Fruit fly (Drosophila melanogaster): Measurements from ENCODE around the gene CG15537.

The CG15537 gene

dm6 chr3R:30465775-30466494 is 22.5 kb upstream of the CG15537 start, which contains the start of gene PH4alphaEFB:
Gene PH4alphaEFB (plus strand): TSS chr3R:30466050.
- TF ChIP-seq ss (GFP tag; optimal IDR thresholded peaks at IDR 0.05) (peak; percentile 30 to 49), CG10669 (GFP tag; optimal IDR thresholded peaks at IDR 0.05) (no peak), fd59A (GFP tag; optimal IDR thresholded peaks at IDR 0.05) (no peak), lz (GFP tag; optimal IDR thresholded peaks at IDR 0.05) (no peak), dsx (GFP tag; optimal IDR thresholded peaks at IDR 0.05; ENCODE audit: poor library complexity, severe bottlenecking) (peak; percentile 62), CG7368 (GFP tag; optimal IDR thresholded peaks at IDR 0.05) (no peak), Blimp-1 (GFP tag; optimal IDR thresholded peaks at IDR 0.05) (no peak), Eip93F (GFP tag; optimal IDR thresholded peaks at IDR 0.05) (no peak), Hr4 (GFP tag; optimal IDR thresholded peaks at IDR 0.05) (no peak), Smox (GFP tag; optimal IDR thresholded peaks at IDR 0.05) (no peak), Sox14 (GFP tag; optimal IDR thresholded peaks at IDR 0.05) (peak; percentile 37), CG6163 (GFP tag; IDR thresholded peaks at IDR 0.05) (peak; percentile 11; the same call in 1 of the 3 replicates), CG4318 (GFP tag; optimal IDR thresholded peaks at IDR 0.05) (no peak), CG6792 (GFP tag; optimal IDR thresholded peaks at IDR 0.05) (no peak), CG15336 (GFP tag; IDR thresholded peaks at IDR 0.05) (no peak), vri (GFP tag; optimal IDR thresholded peaks at IDR 0.05) (no peak), Hr39 (GFP tag; optimal IDR thresholded peaks at IDR 0.05) (no peak), svp (GFP tag) (no peak), CG11902 (GFP tag; optimal IDR thresholded peaks at IDR 0.05) (no peak), Ets96B (tag; optimal IDR thresholded peaks at IDR 0.05) (no peak), Sox102F (GFP tag; optimal IDR thresholded peaks at IDR 0.05) (no peak), cyc (GFP tag; optimal IDR thresholded peaks at IDR 0.05) (no peak), CG8632 (GFP tag; optimal IDR thresholded peaks at IDR 0.05) (no peak), CG6854 (GFP tag; optimal IDR thresholded peaks at IDR 0.05) (peak; percentile 11), CG1621 (tag; optimal IDR thresholded peaks at IDR 0.05) (no peak), CG11762 (GFP tag; optimal IDR thresholded peaks at IDR 0.05; ENCODE audit: insufficient read depth) (no peak), fd85E (GFP tag; optimal IDR thresholded peaks at IDR 0.05) (peak; percentile 15), acj6 (GFP tag; optimal IDR thresholded peaks at IDR 0.05) (no peak), fkh (GFP tag; optimal IDR thresholded peaks at IDR 0.05) (peak; percentile 49), Eip78C (GFP tag) (peak; percentile 62), CG9139 (GFP tag; optimal IDR thresholded peaks at IDR 0.05) (peak; percentile 41), Sox15 (GFP tag; optimal IDR thresholded peaks at IDR 0.05) (no peak), Eip75B (GFP tag; optimal IDR thresholded peaks at IDR 0.05) (no peak)

dm6 chr3R:30464244-30464643 is 20.8 kb upstream of the CG15537 start:
- TF ChIP-seq fkh (GFP tag; optimal IDR thresholded peaks at IDR 0.05) (no peak), CG8119 (GFP tag; IDR thresholded peaks at IDR 0.05) (no peak), dac (GFP tag; optimal IDR thresholded peaks at IDR 0.05) (no peak), pdm3 (GFP tag; optimal IDR thresholded peaks at IDR 0.05) (no peak), CG7368 (GFP tag; optimal IDR thresholded peaks at IDR 0.05) (no peak), CG6854 (GFP tag; optimal IDR thresholded peaks at IDR 0.05) (no peak), CG16779 (tag; optimal IDR thresholded peaks at IDR 0.05) (no peak), Sox14 (GFP tag; optimal IDR thresholded peaks at IDR 0.05) (no peak)

- peak; percentile 62 for TF ChIP-seq CG10631 (GFP tag; optimal IDR thresholded peaks at IDR 0.05)
- TF ChIP-seq CG34406 (GFP tag; optimal IDR thresholded peaks at IDR 0.05) = peak; percentile 57
- TF ChIP-seq CG4318 (GFP tag; optimal IDR thresholded peaks at IDR 0.05) = no peak
- TF ChIP-seq CG6792 (GFP tag; optimal IDR thresholded peaks at IDR 0.05) = peak; percentile 51
- TF ChIP-seq svp (GFP tag) = peak; percentile 98
- TF ChIP-seq CG32006 (GFP tag; optimal IDR thresholded peaks at IDR 0.05) = peak; percentile 71
- peak; percentile 55 for TF ChIP-seq topi (GFP tag; optimal IDR thresholded peaks at IDR 0.05)
- peak; percentile 41 to 65 for TF ChIP-seq ss (GFP tag; optimal IDR thresholded peaks at IDR 0.05)
- peak; percentile 61 for TF ChIP-seq CG10669 (GFP tag; optimal IDR thresholded peaks at IDR 0.05)
- TF ChIP-seq CG8319 (GFP tag; optimal IDR thresholded peaks at IDR 0.05) = peak; percentile 45
- TF ChIP-seq salr (GFP tag; optimal IDR thresholded peaks at IDR 0.05) = peak in 1 of 2 experiments; percentile 29
- TF ChIP-seq Lpt (GFP tag; optimal IDR thresholded peaks at IDR 0.05) = peak; percentile 45
- peak; percentile 24 for TF ChIP-seq CG7368 (GFP tag; optimal IDR thresholded peaks at IDR 0.05)
- TF ChIP-seq CG8632 (GFP tag; optimal IDR thresholded peaks at IDR 0.05) = peak; percentile 64
- peak; percentile 18 for TF ChIP-seq CG16779 (tag; optimal IDR thresholded peaks at IDR 0.05)
- no peak for TF ChIP-seq Gug (GFP tag; IDR thresholded peaks at IDR 0.05)
- TF ChIP-seq Ets96B (tag; optimal IDR thresholded peaks at IDR 0.05) = peak; percentile 53
- no peak for TF ChIP-seq Blimp-1 (GFP tag; optimal IDR thresholded peaks at IDR 0.05)
- peak; percentile 43 for TF ChIP-seq spab (GFP tag; optimal IDR thresholded peaks at IDR 0.05)
- peak; percentile 88 for TF ChIP-seq CG6854 (GFP tag; optimal IDR thresholded peaks at IDR 0.05)
Observed at dm6 chr3R:30461608-30462243, 18.3 kb upstream of the CG15537 start.

All from whole organism, prepupa.